Worm (Caenorhabditis elegans): Measurements from ENCODE around the gene ttc-39B.

The ttc-39B gene

ce11 chrII:6335358-6335757, 1.6 kb upstream of the ttc-39B start, which contains the start of gene C32D5.14:
Gene C32D5.14, plus strand, starts transcription at chrII:6335488.
- TF ChIP-seq fkh-10 (GFP tag; optimal IDR thresholded peaks at IDR 0.05), result no peak
- TF ChIP-seq tbx-2 (tag; optimal IDR thresholded peaks at IDR 0.05), result no peak
- TF ChIP-seq tbx-7 (tag; optimal IDR thresholded peaks at IDR 0.05), result no peak
- no peak for TF ChIP-seq ceh-9 (tag; optimal IDR thresholded peaks at IDR 0.05)
- no peak for TF ChIP-seq C08G9.2 (tag; optimal IDR thresholded peaks at IDR 0.05)
- no peak for TF ChIP-seq elt-2 (tag; optimal IDR thresholded peaks at IDR 0.05)
- TF ChIP-seq ceh-18 (tag; optimal IDR thresholded peaks at IDR 0.05), result no peak
- TF ChIP-seq ztf-16 (tag; optimal IDR thresholded peaks at IDR 0.05), result no peak
- no peak for TF ChIP-seq ceh-34 (tag; optimal IDR thresholded peaks at IDR 0.05)
- no peak for TF ChIP-seq ceh-2 (tag; optimal IDR thresholded peaks at IDR 0.05)
- TF ChIP-seq npax-4 (tag; optimal IDR thresholded peaks at IDR 0.05), result no peak
- no peak for TF ChIP-seq hlh-8 (tag; optimal IDR thresholded peaks at IDR 0.05)
- TF ChIP-seq ceh-22 (tag; optimal IDR thresholded peaks at IDR 0.05), result no peak

- no peak for TF ChIP-seq hlh-15 (tag; optimal IDR thresholded peaks at IDR 0.05)
- no peak for TF ChIP-seq ets-4 (tag; optimal IDR thresholded peaks at IDR 0.05)
- no peak for TF ChIP-seq lim-6 (tag; optimal IDR thresholded peaks at IDR 0.05)
- TF ChIP-seq unc-3 (GFP tag; conservative IDR thresholded peaks at IDR 0.05), result no peak
- no peak for TF ChIP-seq unc-3 (tag; optimal IDR thresholded peaks at IDR 0.05)
- no peak for TF ChIP-seq fax-1 (tag; optimal IDR thresholded peaks at IDR 0.05)
- no peak for TF ChIP-seq ceh-45 (GFP tag; IDR thresholded peaks at IDR 0.05)
- TF ChIP-seq ceh-48 (tag; optimal IDR thresholded peaks at IDR 0.05), result no peak
- TF ChIP-seq ztf-16 (tag; optimal IDR thresholded peaks at IDR 0.05), result no peak
- TF ChIP-seq C08G9.2 (tag; optimal IDR thresholded peaks at IDR 0.05), result no peak
- no peak for TF ChIP-seq ceh-9 (tag; optimal IDR thresholded peaks at IDR 0.05)
- no peak for TF ChIP-seq C38D4.7 (GFP tag; optimal IDR thresholded peaks at IDR 0.05)
- TF ChIP-seq pha-2 (tag; optimal IDR thresholded peaks at IDR 0.05), result no peak
- no peak for TF ChIP-seq madf-2 (tag; optimal IDR thresholded peaks at IDR 0.05)
- no peak for TF ChIP-seq ceh-31 (tag; optimal IDR thresholded peaks at IDR 0.05)
- TF ChIP-seq K09A11.1 (tag; optimal IDR thresholded peaks at IDR 0.05; ENCODE audit: insufficient read depth), result no peak
- TF ChIP-seq nhr-11 (tag; optimal IDR thresholded peaks at IDR 0.05), result no peak
- TF ChIP-seq sox-4 (tag; optimal IDR thresholded peaks at IDR 0.05), result no peak
Measured at ce11 chrII:6334745-6335260, 1.0 kb upstream of the ttc-39B start.

ce11 chrII:6331222-6331830, 2.5 kb downstream of the ttc-39B start, which contains the start of gene set-4:
Gene set-4, minus strand, starts transcription at chrII:6331341.
- peak; percentile 19 for TF ChIP-seq ztf-16 (tag; optimal IDR thresholded peaks at IDR 0.05)
- TF ChIP-seq lim-6 (tag; optimal IDR thresholded peaks at IDR 0.05), result no peak
- no peak for TF ChIP-seq nhr-232 (tag; optimal IDR thresholded peaks at IDR 0.05)
- no peak for TF ChIP-seq sox-4 (tag; optimal IDR thresholded peaks at IDR 0.05)
- peak; percentile 24 for TF ChIP-seq che-1 (tag; optimal IDR thresholded peaks at IDR 0.05)
- peak; percentile 12 for TF ChIP-seq C08G9.2 (tag; optimal IDR thresholded peaks at IDR 0.05)
- TF ChIP-seq fax-1 (tag; optimal IDR thresholded peaks at IDR 0.05), result no peak
- TF ChIP-seq ceh-2 (tag; optimal IDR thresholded peaks at IDR 0.05), result peak; percentile 30
- peak; percentile 6 for TF ChIP-seq unc-55 (GFP tag; optimal IDR thresholded peaks at IDR 0.05)
- TF ChIP-seq elt-4 (tag; optimal IDR thresholded peaks at IDR 0.05), result no peak
- TF ChIP-seq hlh-15 (tag; optimal IDR thresholded peaks at IDR 0.05), result no peak
- TF ChIP-seq C38D4.7 (GFP tag; optimal IDR thresholded peaks at IDR 0.05), result no peak
- TF ChIP-seq lin-11 (tag; optimal IDR thresholded peaks at IDR 0.05), result no peak
- TF ChIP-seq T23F11.4 (GFP tag; optimal IDR thresholded peaks at IDR 0.05), result no peak
- no peak for TF ChIP-seq K02D7.2 (tag; optimal IDR thresholded peaks at IDR 0.05)
- peak; percentile 74 for TF ChIP-seq unc-42 (tag; optimal IDR thresholded peaks at IDR 0.05)
- TF ChIP-seq ahr-1 (tag; optimal IDR thresholded peaks at IDR 0.05), result no peak
- no peak for TF ChIP-seq ceh-45 (GFP tag; IDR thresholded peaks at IDR 0.05)
- TF ChIP-seq elt-2 (tag; optimal IDR thresholded peaks at IDR 0.05), result peak; percentile 53
- TF ChIP-seq hlh-13 (GFP tag; optimal IDR thresholded peaks at IDR 0.05), result no peak
- peak; percentile 85 for TF ChIP-seq hlh-30 (tag; optimal IDR thresholded peaks at IDR 0.05; ENCODE audit: insufficient read depth)
- no peak; the same call in 1 of the 2 replicates for TF ChIP-seq sox-2 (GFP tag; IDR thresholded peaks at IDR 0.05)
- peak; percentile 27 for TF ChIP-seq ttx-3 (tag; optimal IDR thresholded peaks at IDR 0.05)
- no peak for TF ChIP-seq nhr-11 (tag; optimal IDR thresholded peaks at IDR 0.05)
- no peak for TF ChIP-seq pat-9 (tag; optimal IDR thresholded peaks at IDR 0.05)
- peak; percentile 39 for TF ChIP-seq fkh-10 (GFP tag; optimal IDR thresholded peaks at IDR 0.05)
- TF ChIP-seq eyg-1 (tag; optimal IDR thresholded peaks at IDR 0.05), result no peak
- no peak for TF ChIP-seq pax-1 (tag; optimal IDR thresholded peaks at IDR 0.05)
- TF ChIP-seq hlh-6 (tag; optimal IDR thresholded peaks at IDR 0.05), result no peak
- no peak for TF ChIP-seq gmeb-2 (tag; optimal IDR thresholded peaks at IDR 0.05)
- peak; percentile 37 for TF ChIP-seq sdc-2 (tag; optimal IDR thresholded peaks at IDR 0.05)
